Fruit fly (Drosophila melanogaster) whole organism, embryonic: ENCODE measurements around the gene CG43845.
A peak's percentile ranks its signal among the peaks of the same experiment; 100 is the strongest.

ENCODE experiments used
- Antp ChIP-seq: fragments of 200-800 bp; sonication (Bioruptor generic); optimal IDR thresholded peaks from 3 replicates; lab custom pipeline; 2016; ENCODE audit warnings: missing biosample characterization, missing genetic modification characterization
- BEAF-32 ChIP-seq: fragments of 200-800 bp; sonication (Bioruptor generic); optimal IDR thresholded peaks from 3 replicates; lab custom pipeline; 2017; ENCODE audit warnings: missing biosample characterization, missing genetic modification characterization, mild to moderate bottlenecking, moderate library complexity, missing genetic modification reagents
- CG10274 ChIP-seq: fragments of 200-800 bp; sonication (Bioruptor generic); optimal IDR thresholded peaks from 3 replicates; lab custom pipeline; 2017; ENCODE audit warnings: missing biosample characterization, mild to moderate bottlenecking, missing genetic modification characterization
- CG11085 ChIP-seq: fragments of 200-800 bp; sonication (Bioruptor generic); IDR thresholded peaks from 2 replicates; pipeline ENCODE4 v1.3.6; 2022; ENCODE audit warnings: missing biosample characterization, missing genetic modification characterization
- CG11398 ChIP-seq: fragments of 200-800 bp; sonication (Bioruptor generic); optimal IDR thresholded peaks from 2 replicates; lab custom pipeline; 2016; ENCODE audit warnings: missing biosample characterization, missing genetic modification characterization
- CG11456 ChIP-seq: fragments of 200-800 bp; sonication (Bioruptor generic); IDR thresholded peaks from 3 replicates; pipeline ENCODE4 v1.3.6; 2022; ENCODE audit warnings: missing biosample characterization, missing genetic modification characterization
- CG12299 ChIP-seq: fragments of 200-800 bp; sonication (Bioruptor generic); optimal IDR thresholded peaks from 2 replicates; lab custom pipeline; 2018; ENCODE audit warnings: missing biosample characterization, mild to moderate bottlenecking, missing genetic modification characterization
- CG13287 ChIP-seq: fragments of 200-800 bp; sonication (Bioruptor generic); IDR thresholded peaks from 2 replicates; pipeline ENCODE4 v1.3.6; 2022; ENCODE audit warnings: missing biosample characterization, missing genetic modification characterization; ENCODE audit not compliant: partially characterized antibody
- CG14014 ChIP-seq: fragments of 200-800 bp; sonication (Bioruptor generic); IDR thresholded peaks from 2 replicates; pipeline ENCODE4 v1.3.6; 2022; ENCODE audit warnings: missing biosample characterization, missing genetic modification characterization
- CG15269 ChIP-seq: fragments of 200-800 bp; sonication (Bioruptor generic); optimal IDR thresholded peaks from 2 replicates; lab custom pipeline; 2018; ENCODE audit warnings: missing biosample characterization, mild to moderate bottlenecking, missing genetic modification characterization, moderate library complexity
- CG2116 ChIP-seq: fragments of 200-800 bp; sonication (Bioruptor generic); optimal IDR thresholded peaks from 3 replicates; lab custom pipeline; 2018; ENCODE audit warnings: missing biosample characterization, mild to moderate bottlenecking, missing genetic modification characterization
- CG2120 ChIP-seq: fragments of 200-800 bp; sonication (Bioruptor generic); optimal IDR thresholded peaks from 3 replicates; lab custom pipeline; 2016; ENCODE audit warnings: missing biosample characterization, missing genetic modification characterization
- CG2129 ChIP-seq: fragments of 200-800 bp; sonication (Bioruptor generic); IDR thresholded peaks from 2 replicates; pipeline ENCODE4 v1.3.6; 2022; ENCODE audit warnings: missing biosample characterization, missing genetic modification characterization; ENCODE audit not compliant: partially characterized antibody
- CG2678 ChIP-seq: fragments of 200-800 bp; sonication (Bioruptor generic); optimal IDR thresholded peaks from 3 replicates; lab custom pipeline; 2019; ENCODE audit warnings: missing biosample characterization, mild to moderate bottlenecking, missing genetic modification characterization, moderate library complexity
- CG4854 ChIP-seq: fragments of 200-800 bp; sonication (Bioruptor generic); optimal IDR thresholded peaks from 2 replicates; lab custom pipeline; 2016; ENCODE audit warnings: missing biosample characterization, missing genetic modification characterization, inconsistent platforms
- CG5953 ChIP-seq: fragments of 200-800 bp; sonication (Bioruptor generic); IDR thresholded peaks from 2 replicates; pipeline ENCODE4 v1.3.6; 2022; ENCODE audit warnings: missing biosample characterization, missing genetic modification characterization
- CG9797 ChIP-seq: fragments of 200-800 bp; sonication (Bioruptor generic); optimal IDR thresholded peaks from 3 replicates; lab custom pipeline; 2018; ENCODE audit warnings: missing biosample characterization, mild to moderate bottlenecking, missing genetic modification characterization
- CoRest ChIP-seq: fragments of 200-800 bp; sonication (Bioruptor generic); optimal IDR thresholded peaks from 3 replicates; lab custom pipeline; 2018; ENCODE audit warnings: missing biosample characterization, mild to moderate bottlenecking, missing genetic modification characterization, moderate library complexity
- Hand ChIP-seq: fragments of 200-800 bp; sonication (Bioruptor generic); optimal IDR thresholded peaks from 2 replicates; lab custom pipeline; 2017; ENCODE audit warnings: mild to moderate bottlenecking, missing biosample characterization, missing genetic modification reagents, missing genetic modification characterization
- Hey ChIP-seq: fragments of 200-800 bp; sonication (Bioruptor generic); optimal IDR thresholded peaks from 3 replicates; lab custom pipeline; 2018; ENCODE audit warnings: missing biosample characterization, mild to moderate bottlenecking, missing genetic modification characterization
- Hsf ChIP-seq: fragments of 200-800 bp; sonication (Bioruptor generic); optimal IDR thresholded peaks from 3 replicates; lab custom pipeline; 2016; ENCODE audit warnings: missing biosample characterization, missing genetic modification characterization
- MESR4 ChIP-seq: fragments of 200-800 bp; sonication (Bioruptor generic); optimal IDR thresholded peaks from 2 replicates; lab custom pipeline; 2018; ENCODE audit warnings: missing biosample characterization, mild to moderate bottlenecking, missing genetic modification characterization, moderate library complexity
- Myb ChIP-seq: fragments of 200-800 bp; sonication (Bioruptor generic); optimal IDR thresholded peaks from 2 replicates; lab custom pipeline; 2016; ENCODE audit warnings: missing biosample characterization, missing genetic modification characterization
- NC2β ChIP-seq: fragments of 200-800 bp; sonication (Bioruptor generic); optimal IDR thresholded peaks from 2 replicates; lab custom pipeline; 2016; ENCODE audit warnings: missing biosample characterization, missing genetic modification characterization
- Sry-δ ChIP-seq: fragments of 200-800 bp; sonication (Bioruptor generic); optimal IDR thresholded peaks from 2 replicates; lab custom pipeline; 2016; ENCODE audit warnings: missing biosample characterization, missing genetic modification characterization
- Ssrp ChIP-seq: fragments of 200-800 bp; sonication (Bioruptor generic); optimal IDR thresholded peaks from 2 replicates; lab custom pipeline; 2018; ENCODE audit warnings: missing biosample characterization, mild to moderate bottlenecking, missing genetic modification characterization, moderate library complexity
- al ChIP-seq: fragments of 200-800 bp; sonication (Bioruptor generic); IDR thresholded peaks from 2 replicates; pipeline ENCODE4 v1.3.6; 2022; ENCODE audit warnings: missing biosample characterization, missing genetic modification characterization
- ato ChIP-seq: fragments of 200-800 bp; sonication (Bioruptor generic); IDR thresholded peaks from 2 replicates; pipeline ENCODE4 v1.3.6; 2022; ENCODE audit warnings: missing biosample characterization, missing genetic modification characterization; ENCODE audit not compliant: partially characterized antibody
- chn ChIP-seq: fragments of 200-800 bp; sonication (Bioruptor generic); optimal IDR thresholded peaks from 2 replicates; lab custom pipeline; 2016; ENCODE audit warnings: missing biosample characterization, missing genetic modification characterization
- cwo ChIP-seq: fragments of 200-800 bp; sonication (Bioruptor generic); optimal IDR thresholded peaks from 3 replicates; lab custom pipeline; 2017; ENCODE audit warnings: missing biosample characterization, missing genetic modification characterization, mild to moderate bottlenecking, moderate library complexity, missing genetic modification reagents
- da ChIP-seq: fragments of 200-800 bp; sonication (Bioruptor generic); optimal IDR thresholded peaks from 2 replicates; lab custom pipeline; 2016; ENCODE audit warnings: missing biosample characterization, missing genetic modification characterization
- danr ChIP-seq: fragments of 200-800 bp; sonication (Bioruptor generic); IDR thresholded peaks from 2 replicates; pipeline ENCODE4 v1.3.6; 2022; ENCODE audit warnings: missing biosample characterization, missing genetic modification characterization
- disco-r ChIP-seq: fragments of 200-800 bp; sonication (Bioruptor generic); optimal IDR thresholded peaks from 2 replicates; lab custom pipeline; 2016; ENCODE audit warnings: missing biosample characterization, missing genetic modification characterization
- eyg ChIP-seq: fragments of 200-800 bp; sonication (Bioruptor generic); optimal IDR thresholded peaks from 3 replicates; lab custom pipeline; 2016; ENCODE audit warnings: missing biosample characterization, missing genetic modification characterization
- gt ChIP-seq: fragments of 200-800 bp; sonication (Bioruptor generic); IDR thresholded peaks from 2 replicates; pipeline ENCODE4 v1.3.6; 2022; ENCODE audit warnings: missing biosample characterization, missing genetic modification characterization
- ind ChIP-seq: fragments of 200-800 bp; sonication (Bioruptor generic); optimal IDR thresholded peaks from 3 replicates; lab custom pipeline; 2016; ENCODE audit warnings: missing biosample characterization, missing genetic modification characterization
- kay ChIP-seq: fragments of 200-800 bp; sonication (Bioruptor generic); optimal IDR thresholded peaks from 2 replicates; lab custom pipeline; 2016; ENCODE audit warnings: missing biosample characterization, missing genetic modification characterization
- lab ChIP-seq: fragments of 200-800 bp; sonication (Bioruptor generic); optimal IDR thresholded peaks from 3 replicates; lab custom pipeline; 2017; ENCODE audit warnings: missing biosample characterization, missing genetic modification characterization, mild to moderate bottlenecking, moderate library complexity, missing genetic modification reagents
- mirr ChIP-seq: fragments of 200-800 bp; sonication (Bioruptor generic); optimal IDR thresholded peaks from 3 replicates; lab custom pipeline; 2018; ENCODE audit warnings: missing biosample characterization, mild to moderate bottlenecking, missing genetic modification characterization
- nerfin-1 ChIP-seq: fragments of 200-800 bp; sonication (Bioruptor generic); optimal IDR thresholded peaks from 3 replicates; lab custom pipeline; 2019; ENCODE audit warnings: missing biosample characterization, mild to moderate bottlenecking, missing genetic modification characterization, moderate library complexity
- p53 ChIP-seq: fragments of 200-800 bp; sonication (Bioruptor generic); optimal IDR thresholded peaks from 2 replicates; lab custom pipeline; 2016; ENCODE audit warnings: missing biosample characterization, missing genetic modification characterization
- pan ChIP-seq, 4 experiments: fragments of >200 bp in 3 of 4; fragments of 200-800 bp in 1 of 4; sonication (Bioruptor generic) in 1 of 4; optimal IDR thresholded peaks in 3 of 4; IDR thresholded peaks in 1 of 4; 2 replicates each; pipeline versions ENCODE4 v1.3.6 to Lab custom; 2017 to 2022; ENCODE audit warnings: missing biosample characterization in 2 of 4, missing genetic modification characterization in 2 of 4, mixed read lengths in 1 of 4
- pho ChIP-seq: fragments of 200-800 bp; sonication (Bioruptor generic); optimal IDR thresholded peaks from 2 replicates; lab custom pipeline; 2016; ENCODE audit warnings: missing biosample characterization, missing genetic modification characterization
- pita ChIP-seq: fragments of 200-800 bp; sonication (Bioruptor generic); optimal IDR thresholded peaks from 2 replicates; lab custom pipeline; 2017; ENCODE audit warnings: missing biosample characterization, mild to moderate bottlenecking, missing genetic modification characterization
- pum ChIP-seq: fragments of 200-800 bp; sonication (Bioruptor generic); optimal IDR thresholded peaks from 2 replicates; lab custom pipeline; 2016; ENCODE audit warnings: missing biosample characterization, missing genetic modification characterization
- repo ChIP-seq: fragments of 200-800 bp; sonication (Bioruptor generic); optimal IDR thresholded peaks from 2 replicates; lab custom pipeline; 2016; ENCODE audit warnings: missing biosample characterization, missing genetic modification characterization
- sens-2 ChIP-seq: fragments of 200-800 bp; sonication (Bioruptor generic); IDR thresholded peaks from 2 replicates; pipeline ENCODE4 v1.3.6; 2022; ENCODE audit warnings: missing biosample characterization, missing genetic modification characterization
- slp2 ChIP-seq: fragments of 200-800 bp; sonication (Bioruptor generic); optimal IDR thresholded peaks from 2 replicates; lab custom pipeline; 2016; ENCODE audit warnings: missing biosample characterization, missing genetic modification characterization
- sob ChIP-seq: fragments of 200-800 bp; sonication (Bioruptor generic); IDR thresholded peaks from 2 replicates; pipeline ENCODE4 v1.3.6; 2022; ENCODE audit warnings: missing biosample characterization, missing genetic modification characterization
- sqz ChIP-seq: fragments of 200-800 bp; sonication (Bioruptor generic); optimal IDR thresholded peaks from 3 replicates; lab custom pipeline; 2018; ENCODE audit warnings: missing biosample characterization, mild to moderate bottlenecking, missing genetic modification characterization
- stwl ChIP-seq: fragments of 200-800 bp; sonication (Bioruptor generic); optimal IDR thresholded peaks from 3 replicates; lab custom pipeline; 2018; ENCODE audit warnings: missing biosample characterization, mild to moderate bottlenecking, missing genetic modification characterization, moderate library complexity
- wdn ChIP-seq: fragments of 200-800 bp; sonication (Bioruptor generic); IDR thresholded peaks from 2 replicates; pipeline ENCODE4 v1.3.6; 2022; ENCODE audit warnings: missing biosample characterization, missing genetic modification characterization

The CG43845 gene

dm6 chr3R:5565623-5566022 lies 42.7 kb upstream of the CG43845 start (continued):
- TF ChIP-seq sens-2 (GFP tag; lab: Robert Waterston, UW) (peak; percentile 77), wdn (GFP tag; lab: Robert Waterston, UW) (peak; percentile 84; the same call in 1 of the 2 replicates), da (GFP tag; lab: Kevin White, UChicago) (peak; percentile 12), pita (no peak), pho (peak; percentile 79), repo (GFP tag; lab: Kevin White, UChicago) (no peak), pan (optimal IDR thresholded peaks at IDR 0.05; lab: Kevin White, UChicago) (no peak), pan (GFP tag; optimal IDR thresholded peaks at IDR 0.05 in 1 of 2, IDR thresholded peaks at IDR 0.05 in 1 of 2) (peak in 1 of 2 experiments; percentile 94), Ssrp (peak; percentile 71), eyg (GFP tag; lab: Kevin White, UChicago) (peak; percentile 77), mirr (peak; percentile 92), CG12299 (tag; lab: Kevin White, UChicago) (peak; percentile 11), MESR4 (peak; percentile 4), Sry-δ (GFP tag; lab: Kevin White, UChicago) (peak; percentile 27), Myb (GFP tag; lab: Kevin White, UChicago) (peak; percentile 55), CG15269 (tag; lab: Kevin White, UChicago) (peak; percentile 86), CG2678 (peak; percentile 87), NC2β (GFP tag; lab: Kevin White, UChicago) (peak; percentile 63), ind (peak; percentile 78), Hey (tag; lab: Kevin White, UChicago) (peak; percentile 91), CG14014 (GFP tag; lab: Robert Waterston, UW) (peak; percentile 89), CG13287 (GFP tag; lab: Robert Waterston, UW) (no peak), Antp (peak; percentile 70), sqz (no peak), cwo (GFP tag; lab: Kevin White, UChicago) (peak; percentile 81), nerfin-1 (peak; percentile 60), chn (peak; percentile 63), Hand (GFP tag; lab: Kevin White, UChicago) (peak; percentile 55)

- TF ChIP-seq pum (GFP tag; lab: Kevin White, UChicago) (no peak), CG11085 (GFP tag; lab: Robert Waterston, UW) (no peak), CG5953 (GFP tag; lab: Robert Waterston, UW) (no peak), disco-r (GFP tag; lab: Kevin White, UChicago) (no peak), CG9797 (peak; percentile 30), CG11456 (no peak), ato (0 out of 2 replicates have a peak, but pooled peaks have one; percentile 19), kay (no peak), gt (GFP tag; lab: Robert Waterston, UW) (no peak), Hsf (GFP tag; lab: Kevin White, UChicago) (no peak), CoRest (tag; lab: Kevin White, UChicago) (peak; percentile 13), CG11398 (GFP tag; lab: Kevin White, UChicago) (no peak), lab (GFP tag; lab: Kevin White, UChicago) (no peak), CG4854 (GFP tag; lab: Kevin White, UChicago) (no peak), CG10274 (no peak), danr (GFP tag; lab: Robert Waterston, UW) (no peak), CG2120 (GFP tag; lab: Kevin White, UChicago) (no peak), CG2129 (GFP tag; lab: Robert Waterston, UW) (no peak), p53 (GFP tag; lab: Kevin White, UChicago) (no peak), CG2116 (GFP tag; lab: Kevin White, UChicago) (peak; percentile 78), BEAF-32 (GFP tag; lab: Kevin White, UChicago) (peak; percentile 28), slp2 (GFP tag; lab: Kevin White, UChicago) (no peak), al (GFP tag; lab: Robert Waterston, UW) (no peak), stwl (tag; lab: Kevin White, UChicago) (peak; percentile 35), sob (GFP tag; lab: Robert Waterston, UW) (no peak)
Measured at dm6 chr3R:5564775-5565190, 41.9 kb upstream of the CG43845 start, which contains the start of the genes CG14671 and CG12746. TSS of gene CG14671 (minus strand) at chr3R:5564815. TSS of gene CG12746 (plus strand) at chr3R:5564865.
